Worm (Caenorhabditis elegans) whole organism, L4/young adult: ENCODE results near the gene F37A4.4.

ENCODE experiments used
- W03F9.2 ChIP-seq: fragments of 150-350 bp; optimal IDR thresholded peaks from 2 replicates; lab custom pipeline; 2014; ENCODE audit warnings: missing biosample characterization, missing genetic modification characterization
- dao-5 ChIP-seq: sonication (generic microtip); optimal IDR thresholded peaks from 2 replicates; lab custom pipeline; 2016; ENCODE audit warnings: missing genotype, missing genetic modification characterization, moderate library complexity, missing compliant biosample characterization
- him-1 ChIP-seq: sonication (generic microtip); optimal IDR thresholded peaks from 2 replicates; lab custom pipeline; 2016; ENCODE audit warnings: missing genotype, missing genetic modification reagents, missing genetic modification characterization, missing compliant biosample characterization

Gene F37A4.4

ce11 chrIII:6713266-6713665 is at the start of gene F37A4.4:
Gene F37A4.4, plus strand, starts transcription at chrIII:6713566.
- TF ChIP-seq dao-5 (tag; lab: Kevin White, UChicago): no peak
- TF ChIP-seq him-1 (tag; lab: Kevin White, UChicago): no peak
- no peak for TF ChIP-seq W03F9.2 (tag; lab: Kevin White, UChicago)

ce11 chrIII:6670737-6671242 is 42.6 kb upstream of the F37A4.4 start:
- no peak for TF ChIP-seq him-1 (tag; lab: Kevin White, UChicago)

ce11 chrIII:6675460-6675859 is 37.9 kb upstream of the F37A4.4 start, which contains the start of gene rbf-1:
Gene rbf-1, plus strand, starts transcription at chrIII:6675760.
- TF ChIP-seq W03F9.2 (tag; lab: Kevin White, UChicago): no peak
- no peak for TF ChIP-seq him-1 (tag; lab: Kevin White, UChicago)
- TF ChIP-seq dao-5 (tag; lab: Kevin White, UChicago): no peak

ce11 chrIII:6677304-6677703 is 36.1 kb upstream of the F37A4.4 start:
- no peak for TF ChIP-seq dao-5 (tag; lab: Kevin White, UChicago)
- no peak for TF ChIP-seq him-1 (tag; lab: Kevin White, UChicago)
- no peak for TF ChIP-seq W03F9.2 (tag; lab: Kevin White, UChicago)

- no peak for TF ChIP-seq W03F9.2 (tag; lab: Kevin White, UChicago)
- TF ChIP-seq dao-5 (tag; lab: Kevin White, UChicago): no peak
- no peak for TF ChIP-seq him-1 (tag; lab: Kevin White, UChicago)
These were observed 34.0 kb upstream of the F37A4.4 start for ce11 chrIII:6679323-6679722.

ce11 chrIII:6680963-6681362 is 32.4 kb upstream of the F37A4.4 start:
- TF ChIP-seq dao-5 (tag; lab: Kevin White, UChicago) (no peak), him-1 (tag; lab: Kevin White, UChicago) (no peak), W03F9.2 (tag; lab: Kevin White, UChicago) (no peak)

ce11 chrIII:6681790-6682189 is 31.6 kb upstream of the F37A4.4 start:
- TF ChIP-seq W03F9.2 (tag; lab: Kevin White, UChicago) (no peak), dao-5 (tag; lab: Kevin White, UChicago) (no peak), him-1 (tag; lab: Kevin White, UChicago) (no peak)

ce11 chrIII:6690490-6690889 is 22.9 kb upstream of the F37A4.4 start:
- TF ChIP-seq him-1 (tag; lab: Kevin White, UChicago): no peak
- no peak for TF ChIP-seq dao-5 (tag; lab: Kevin White, UChicago)
- no peak for TF ChIP-seq W03F9.2 (tag; lab: Kevin White, UChicago)

- TF ChIP-seq him-1 (tag; lab: Kevin White, UChicago): no peak
- no peak for TF ChIP-seq W03F9.2 (tag; lab: Kevin White, UChicago)
- TF ChIP-seq dao-5 (tag; lab: Kevin White, UChicago): no peak
These were observed 20.1 kb upstream of the F37A4.4 start for ce11 chrIII:6693285-6693684.

ce11 chrIII:6695189-6695588 is 18.2 kb upstream of the F37A4.4 start:
- TF ChIP-seq him-1 (tag; lab: Kevin White, UChicago): peak; percentile 66
- no peak for TF ChIP-seq dao-5 (tag; lab: Kevin White, UChicago)

ce11 chrIII:6705515-6705914 is 7.9 kb upstream of the F37A4.4 start, which contains the start of gene F37A4.6:
Gene F37A4.6, plus strand, starts transcription at chrIII:6705815.
- TF ChIP-seq dao-5 (tag; lab: Kevin White, UChicago): no peak
- TF ChIP-seq him-1 (tag; lab: Kevin White, UChicago): no peak
- TF ChIP-seq W03F9.2 (tag; lab: Kevin White, UChicago): no peak

- TF ChIP-seq W03F9.2 (tag; lab: Kevin White, UChicago) (no peak), dao-5 (tag; lab: Kevin White, UChicago) (no peak), him-1 (tag; lab: Kevin White, UChicago) (no peak)
These were observed 3.4 kb upstream of the F37A4.4 start, which contains the start of gene isw-1 for ce11 chrIII:6709983-6710382. Gene isw-1, minus strand, starts transcription at chrIII:6710100.

- TF ChIP-seq W03F9.2 (tag; lab: Kevin White, UChicago): no peak
- no peak for TF ChIP-seq dao-5 (tag; lab: Kevin White, UChicago)
- no peak for TF ChIP-seq him-1 (tag; lab: Kevin White, UChicago)
These were observed 1.8 kb upstream of the F37A4.4 start, which contains the start of gene F37A4.5 for ce11 chrIII:6711590-6711989. Gene F37A4.5, plus strand, starts transcription at chrIII:6711890.

- TF ChIP-seq W03F9.2 (tag; lab: Kevin White, UChicago): no peak
- no peak for TF ChIP-seq dao-5 (tag; lab: Kevin White, UChicago)
- no peak for TF ChIP-seq him-1 (tag; lab: Kevin White, UChicago)
These were observed 4.9 kb downstream of the F37A4.4 start, which contains the start of gene F37A4.3 for ce11 chrIII:6718270-6718669. Gene F37A4.3, plus strand, starts transcription at chrIII:6718570.
